Worm (Caenorhabditis elegans) whole organism, L3 larva: ENCODE data around the gene Y54G2A.41.

ENCODE experiments used
- R02D3.7 ChIP-seq: fragments of 150-350 bp; optimal IDR thresholded peaks from 2 replicates; lab custom pipeline; 2014; ENCODE audit warnings: missing biosample characterization, missing genetic modification characterization
- ZK546.5 ChIP-seq: sonication (generic microtip); optimal IDR thresholded peaks from 2 replicates; lab custom pipeline; 2017; ENCODE audit warnings: missing biosample characterization, missing genetic modification characterization
- aly-2 ChIP-seq: fragments of 150-350 bp; optimal IDR thresholded peaks from 2 replicates; lab custom pipeline; 2014; ENCODE audit warnings: missing biosample characterization, missing genetic modification characterization
- ama-1 ChIP-seq: fragments of 150-350 bp; optimal IDR thresholded peaks from 2 replicates; lab custom pipeline; 2018
- ceh-16 ChIP-seq: sonication (generic microtip); optimal IDR thresholded peaks from 2 replicates; lab custom pipeline; 2017; ENCODE audit warnings: missing biosample characterization, missing genetic modification characterization
- ceh-28 ChIP-seq: fragments of 150-350 bp; optimal IDR thresholded peaks from 2 replicates; lab custom pipeline; 2014; ENCODE audit warnings: missing biosample characterization, missing genetic modification reagents, missing genetic modification characterization
- ceh-82 ChIP-seq: fragments of 150-350 bp; optimal IDR thresholded peaks from 2 replicates; lab custom pipeline; 2014; ENCODE audit warnings: missing biosample characterization, missing genetic modification characterization
- ceh-9 ChIP-seq: sonication (generic microtip); optimal IDR thresholded peaks from 2 replicates; lab custom pipeline; 2018; ENCODE audit warnings: missing biosample characterization, missing genetic modification characterization
- daf-12 ChIP-seq: fragments of 150-350 bp; optimal IDR thresholded peaks from 2 replicates; lab custom pipeline; 2014; ENCODE audit warnings: missing biosample characterization, missing genetic modification reagents, missing genetic modification characterization
- egl-27 ChIP-seq: sonication (generic microtip); optimal IDR thresholded peaks from 4 replicates; lab custom pipeline; 2017; ENCODE audit warnings: missing biosample characterization, missing genetic modification reagents, missing genetic modification characterization
- egl-5 ChIP-seq: fragments of 150-350 bp; optimal IDR thresholded peaks from 2 replicates; lab custom pipeline; 2017; ENCODE audit warnings: missing biosample characterization, missing genetic modification reagents, missing genetic modification characterization, inconsistent platforms
- elt-1 ChIP-seq: fragments of 150-350 bp; optimal IDR thresholded peaks from 2 replicates; lab custom pipeline; 2014; ENCODE audit warnings: missing biosample characterization, missing genetic modification characterization
- elt-2 ChIP-seq: sonication (generic microtip); optimal IDR thresholded peaks from 2 replicates; lab custom pipeline; 2016; ENCODE audit warnings: missing genetic modification reagents, mild to moderate bottlenecking, missing genetic modification characterization, missing compliant biosample characterization
- elt-3 ChIP-seq, 3 experiments: fragments of 150-350 bp in 1 of 3; sonication (generic microtip) in 2 of 3; optimal IDR thresholded peaks; 2 replicates in 2 of 3; 4 replicates in 1 of 3; lab custom pipeline; 2014 to 2017; ENCODE audit warnings: missing biosample characterization in 3 of 3, missing genetic modification characterization in 3 of 3
- eor-1 ChIP-seq, 2 experiments: fragments of 150-350 bp; optimal IDR thresholded peaks; 2 replicates each; lab custom pipeline; 2014 to 2018; ENCODE audit warnings: missing biosample characterization in 2 of 2, missing genetic modification characterization in 2 of 2
- fkh-10 ChIP-seq: sonication (generic microtip); optimal IDR thresholded peaks from 2 replicates; lab custom pipeline; 2017; ENCODE audit warnings: missing biosample characterization, missing genetic modification reagents, missing genetic modification characterization
- fkh-2 ChIP-seq: fragments of 150-350 bp; optimal IDR thresholded peaks from 2 replicates; lab custom pipeline; 2014; ENCODE audit warnings: missing biosample characterization, missing genetic modification reagents, missing genetic modification characterization
- fos-1 ChIP-seq: fragments of 150-350 bp; optimal IDR thresholded peaks from 2 replicates; lab custom pipeline; 2014; ENCODE audit warnings: missing biosample characterization, missing genetic modification characterization
- hmg-11 ChIP-seq: sonication (generic microtip); optimal IDR thresholded peaks from 2 replicates; lab custom pipeline; 2016; ENCODE audit warnings: missing genetic modification characterization, missing compliant biosample characterization
- jun-1 ChIP-seq: fragments of 150-350 bp; optimal IDR thresholded peaks from 2 replicates; lab custom pipeline; 2014; ENCODE audit warnings: missing biosample characterization, missing genetic modification reagents, missing genetic modification characterization
- lin-15B ChIP-seq: fragments of 150-350 bp; optimal IDR thresholded peaks from 2 replicates; lab custom pipeline; 2014; ENCODE audit warnings: missing biosample characterization, missing genetic modification characterization
- lin-39 ChIP-seq: fragments of 150-350 bp; optimal IDR thresholded peaks from 2 replicates; lab custom pipeline; 2018; ENCODE audit warnings: missing biosample characterization, missing genetic modification reagents, missing genetic modification characterization
- lsy-12 ChIP-seq: sonication (generic microtip); optimal IDR thresholded peaks from 2 replicates; lab custom pipeline; 2016; ENCODE audit warnings: mild to moderate bottlenecking, missing genetic modification characterization, missing compliant biosample characterization
- mdl-1 ChIP-seq: fragments of 150-350 bp; optimal IDR thresholded peaks from 2 replicates; lab custom pipeline; 2014; ENCODE audit warnings: missing biosample characterization, missing genetic modification characterization
- mml-1 ChIP-seq: fragments of 150-350 bp; sonication (generic microtip); optimal IDR thresholded peaks from 3 replicates; lab custom pipeline; 2014; ENCODE audit warnings: missing biosample characterization, missing genetic modification characterization
- nfya-1 ChIP-seq: sonication (generic microtip); optimal IDR thresholded peaks from 2 replicates; lab custom pipeline; 2017; ENCODE audit warnings: missing genetic modification characterization, mild to moderate bottlenecking, missing compliant biosample characterization, antibody characterized with exemption, moderate library complexity; ENCODE audit not compliant: insufficient read depth
- nhr-11 ChIP-seq: fragments of 150-350 bp; optimal IDR thresholded peaks from 2 replicates; lab custom pipeline; 2014; ENCODE audit warnings: missing biosample characterization, missing genetic modification characterization
- nhr-12 ChIP-seq: fragments of 150-350 bp; optimal IDR thresholded peaks from 2 replicates; lab custom pipeline; 2014; ENCODE audit warnings: missing biosample characterization, missing genetic modification characterization
- nhr-23 ChIP-seq: fragments of 150-350 bp; optimal IDR thresholded peaks from 2 replicates; lab custom pipeline; 2014; ENCODE audit warnings: missing biosample characterization, missing genetic modification reagents, missing genetic modification characterization
- nhr-237 ChIP-seq: fragments of 150-350 bp; optimal IDR thresholded peaks from 2 replicates; lab custom pipeline; 2014; ENCODE audit warnings: missing biosample characterization, missing genetic modification characterization
- nhr-25 ChIP-seq: sonication (generic microtip); optimal IDR thresholded peaks from 2 replicates; lab custom pipeline; 2017; ENCODE audit warnings: missing biosample characterization, missing genetic modification characterization
- nhr-28 ChIP-seq: fragments of 150-350 bp; optimal IDR thresholded peaks from 2 replicates; lab custom pipeline; 2014; ENCODE audit warnings: missing biosample characterization, missing genetic modification characterization
- nhr-43 ChIP-seq: sonication (generic microtip); optimal IDR thresholded peaks from 2 replicates; lab custom pipeline; 2016; ENCODE audit warnings: mild to moderate bottlenecking, missing genetic modification characterization, missing compliant biosample characterization; ENCODE audit not compliant: poor library complexity, severe bottlenecking
- nhr-67 ChIP-seq: fragments of 150-350 bp; optimal IDR thresholded peaks from 2 replicates; lab custom pipeline; 2014; ENCODE audit warnings: missing biosample characterization, missing genetic modification characterization
- nhr-76 ChIP-seq: fragments of 150-350 bp; sonication (generic microtip); optimal IDR thresholded peaks from 5 replicates; lab custom pipeline; 2014; ENCODE audit warnings: missing biosample characterization, missing genetic modification characterization
- nhr-77 ChIP-seq: fragments of 150-350 bp; optimal IDR thresholded peaks from 2 replicates; lab custom pipeline; 2014; ENCODE audit warnings: missing biosample characterization, missing genetic modification characterization
- pha-4 ChIP-seq: fragments of 150-350 bp; optimal IDR thresholded peaks from 2 replicates; lab custom pipeline; 2014; ENCODE audit warnings: missing biosample characterization, missing genetic modification reagents, missing genetic modification characterization
- pqm-1 ChIP-seq: fragments of 150-350 bp; optimal IDR thresholded peaks from 2 replicates; lab custom pipeline; 2017; ENCODE audit warnings: missing biosample characterization, missing genetic modification characterization, inconsistent platforms
- sea-2 ChIP-seq: fragments of 150-350 bp; sonication (generic microtip); optimal IDR thresholded peaks from 4 replicates; lab custom pipeline; 2014; ENCODE audit warnings: missing biosample characterization, missing genetic modification reagents, missing genetic modification characterization
- skn-1 ChIP-seq: fragments of 150-350 bp; optimal IDR thresholded peaks from 2 replicates; lab custom pipeline; 2014; ENCODE audit warnings: missing biosample characterization, missing genetic modification characterization
- snpc-4 ChIP-seq: fragments of 150-350 bp; optimal IDR thresholded peaks from 2 replicates; lab custom pipeline; 2014; ENCODE audit warnings: missing biosample characterization, missing genetic modification characterization
- tbx-2 ChIP-seq: sonication (generic microtip); optimal IDR thresholded peaks from 2 replicates; lab custom pipeline; 2016; ENCODE audit warnings: mild to moderate bottlenecking, missing genetic modification characterization, missing compliant biosample characterization
- unc-39 ChIP-seq: sonication (generic microtip); optimal IDR thresholded peaks from 4 replicates; lab custom pipeline; 2017; ENCODE audit warnings: missing biosample characterization, missing genetic modification characterization
- unc-62 ChIP-seq: fragments of 150-350 bp; sonication (generic microtip); optimal IDR thresholded peaks from 4 replicates; lab custom pipeline; 2014; ENCODE audit warnings: missing biosample characterization, missing genetic modification reagents, missing genetic modification characterization
- zag-1 ChIP-seq: fragments of 150-350 bp; optimal IDR thresholded peaks from 2 replicates; lab custom pipeline; 2014; ENCODE audit warnings: missing biosample characterization, missing genetic modification characterization
- ztf-11 ChIP-seq: fragments of 150-350 bp; optimal IDR thresholded peaks from 2 replicates; lab custom pipeline; 2014; ENCODE audit warnings: missing biosample characterization, missing genetic modification characterization
- ztf-4 ChIP-seq: fragments of 150-350 bp; optimal IDR thresholded peaks from 2 replicates; lab custom pipeline; 2014; ENCODE audit warnings: missing biosample characterization, missing genetic modification characterization

Gene Y54G2A.41

ce11 chrIV:2725784-2726183 lies 25.9 kb upstream of the Y54G2A.41 start, which contains the start of gene ubxn-2:
Gene ubxn-2 (minus strand): TSS chrIV:2725819.
- TF ChIP-seq ceh-28 (tag; lab: Kevin White, UChicago) (peak; percentile 51), ztf-11 (tag; lab: Kevin White, UChicago) (no peak), aly-2 (no peak), ama-1 (lab: Kevin White, UChicago) (peak; percentile 35), nhr-76 (tag; lab: Kevin White, UChicago) (no peak), fkh-2 (tag; lab: Kevin White, UChicago) (no peak), unc-39 (no peak), R02D3.7 (tag; lab: Kevin White, UChicago) (peak; percentile 43), ceh-82 (tag; lab: Kevin White, UChicago) (no peak), snpc-4 (tag; lab: Kevin White, UChicago) (peak; percentile 70), elt-3 (tag; optimal IDR thresholded peaks at IDR 0.05; lab: Kevin White, UChicago) (no peak), ceh-16 (no peak), pha-4 (tag; lab: Kevin White, UChicago) (peak; percentile 84), egl-5 (peak; percentile 24), lsy-12 (tag; lab: Kevin White, UChicago) (no peak), nhr-77 (tag; lab: Kevin White, UChicago) (no peak), egl-27 (no peak), daf-12 (tag; lab: Kevin White, UChicago) (no peak), nhr-11 (no peak), elt-1 (no peak), lin-15B (tag; lab: Kevin White, UChicago) (peak; percentile 77), fos-1 (tag; lab: Kevin White, UChicago) (no peak), hmg-11 (tag; lab: Kevin White, UChicago) (peak; percentile 92), nhr-25 (peak; percentile 59), tbx-2 (tag; lab: Kevin White, UChicago) (peak; percentile 52), ztf-4 (no peak), pqm-1 (tag; lab: Kevin White, UChicago) (peak; percentile 30), ZK546.5 (tag; lab: Kevin White, UChicago) (no peak), nfya-1 (tag; lab: Kevin White, UChicago) (peak; percentile 68), zag-1 (tag; lab: Kevin White, UChicago) (no peak), elt-2 (tag; lab: Kevin White, UChicago) (peak; percentile 50), eor-1 (tag; optimal IDR thresholded peaks at IDR 0.05; lab: Kevin White, UChicago) (no peak), nhr-67 (tag; lab: Kevin White, UChicago) (no peak), sea-2 (no peak), unc-62 (GFP tag; lab: Kevin White, UChicago) (no peak), mdl-1 (no peak), nhr-12 (tag; lab: Kevin White, UChicago) (no peak), fkh-10 (GFP tag; lab: Kevin White, UChicago) (peak; percentile 50), skn-1 (tag; lab: Kevin White, UChicago) (peak; percentile 74), mml-1 (tag; lab: Kevin White, UChicago) (no peak), lin-39 (tag; lab: Kevin White, UChicago) (peak; percentile 74), jun-1 (tag; lab: Kevin White, UChicago) (peak; percentile 23), ceh-9 (tag; lab: Kevin White, UChicago) (no peak), nhr-23 (peak; percentile 69), nhr-43 (tag; lab: Kevin White, UChicago) (peak; percentile 66), nhr-28 (no peak), nhr-237 (tag; lab: Kevin White, UChicago) (no peak)
- TF ChIP-seq, all 47 proteins: peak for 19
